Worm (Caenorhabditis elegans) whole organism, L4 larva: Measurements from ENCODE around the gene lsm-1.

Experiments
- D1046.2 ChIP-seq: fragments of 200-800 bp; sonication (Bioruptor generic); IDR thresholded peaks from 2 replicates; pipeline ENCODE4 v1.3.6; 2022; ENCODE audit warnings: missing genetic modification characterization, missing compliant biosample characterization
- F10B5.3 ChIP-seq: sonication (generic microtip); optimal IDR thresholded peaks from 2 replicates; lab custom pipeline; 2016; ENCODE audit warnings: mild to moderate bottlenecking, missing genetic modification characterization, missing compliant biosample characterization
- F49E8.2 ChIP-seq: sonication (generic microtip); optimal IDR thresholded peaks from 2 replicates; lab custom pipeline; 2016; ENCODE audit warnings: missing compliant biosample characterization, mild to moderate bottlenecking, missing genetic modification characterization, borderline replicate concordance
- T26A8.4 ChIP-seq: fragments of 200-800 bp; sonication (Bioruptor generic); IDR thresholded peaks from 2 replicates; pipeline ENCODE4 v1.3.6; 2022; ENCODE audit warnings: missing genetic modification characterization, missing compliant biosample characterization
- Y105C5A.15 ChIP-seq: fragments of 200-800 bp; sonication (Bioruptor generic); IDR thresholded peaks from 2 replicates; pipeline ENCODE4 v1.3.6; 2022; ENCODE audit warnings: missing genetic modification characterization, missing compliant biosample characterization
- Y5F2A.4 ChIP-seq: fragments of 200-800 bp; sonication (Bioruptor generic); optimal IDR thresholded peaks from 2 replicates; lab custom pipeline; 2018; ENCODE audit warnings: mild to moderate bottlenecking, missing genetic modification characterization, missing compliant biosample characterization
- Y75B8A.6 ChIP-seq: fragments of 200-800 bp; sonication (Bioruptor generic); IDR thresholded peaks from 2 replicates; pipeline ENCODE4 v1.3.6; 2022; ENCODE audit warnings: missing genetic modification reagents, missing genetic modification characterization, missing compliant biosample characterization
- aha-1 ChIP-seq: fragments of 150-350 bp; peaks from one replicate; lab custom pipeline; 2014; ENCODE audit warnings: missing biosample characterization, missing genetic modification characterization
- attf-4 ChIP-seq: sonication (generic microtip); optimal IDR thresholded peaks from 3 replicates; lab custom pipeline; 2017; ENCODE audit warnings: missing biosample characterization, missing genetic modification characterization
- ceh-20 ChIP-seq: fragments of 200-800 bp; sonication (Bioruptor generic); IDR thresholded peaks from 2 replicates; pipeline ENCODE4 v1.3.6; 2022; ENCODE audit warnings: missing genetic modification reagents, missing genetic modification characterization, missing compliant biosample characterization
- ceh-44 ChIP-seq: fragments of 200-800 bp; sonication (Bioruptor generic); IDR thresholded peaks from 2 replicates; pipeline ENCODE4 v1.3.6; 2022; ENCODE audit warnings: missing genetic modification reagents, missing genetic modification characterization, missing compliant biosample characterization
- ceh-82 ChIP-seq: sonication (generic microtip); optimal IDR thresholded peaks from 2 replicates; lab custom pipeline; 2017; ENCODE audit warnings: missing biosample characterization, missing genetic modification characterization
- cey-2 ChIP-seq: sonication (generic microtip); optimal IDR thresholded peaks from 3 replicates; lab custom pipeline; 2017; ENCODE audit warnings: missing genetic modification characterization, mild to moderate bottlenecking, missing compliant biosample characterization, antibody characterized with exemption, borderline replicate concordance; ENCODE audit not compliant: insufficient read depth
- ctbp-1 ChIP-seq: fragments of 200-800 bp; sonication (Bioruptor generic); IDR thresholded peaks from 2 replicates; pipeline ENCODE4 v1.3.6; 2022; ENCODE audit warnings: missing genetic modification reagents, missing genetic modification characterization, missing compliant biosample characterization
- daf-12 ChIP-seq: fragments of 150-350 bp; optimal IDR thresholded peaks from 2 replicates; lab custom pipeline; 2014; ENCODE audit warnings: missing biosample characterization, missing genetic modification reagents, missing genetic modification characterization
- daf-16 ChIP-seq, 3 experiments: sonication (generic microtip); optimal IDR thresholded peaks; 2 replicates each; lab custom pipeline; 2016 to 2017; ENCODE audit warnings: missing genetic modification characterization in 3 of 3, missing genetic modification reagents in 3 of 3, mild to moderate bottlenecking in 2 of 3, missing compliant biosample characterization in 2 of 3, missing biosample characterization in 1 of 3, moderate library complexity in 1 of 3
- daf-8 ChIP-seq: fragments of 200-800 bp; sonication (Bioruptor generic); IDR thresholded peaks from 2 replicates; pipeline ENCODE4 v1.3.6; 2022; ENCODE audit warnings: missing genetic modification characterization, missing compliant biosample characterization
- dmd-6 ChIP-seq: fragments of 200-800 bp; sonication (Bioruptor generic); IDR thresholded peaks from 2 replicates; pipeline ENCODE4 v1.3.6; 2022; ENCODE audit warnings: missing genetic modification reagents, missing genetic modification characterization, missing compliant biosample characterization
- dmd-8 ChIP-seq: fragments of 200-800 bp; sonication (Bioruptor generic); IDR thresholded peaks from 2 replicates; pipeline ENCODE4 v1.3.6; 2022; ENCODE audit warnings: missing genetic modification characterization, missing compliant biosample characterization
- dpl-1 ChIP-seq: fragments of 150-350 bp; optimal IDR thresholded peaks from 2 replicates; lab custom pipeline; 2014; ENCODE audit warnings: missing biosample characterization, missing genetic modification reagents, missing genetic modification characterization
- dve-1 ChIP-seq: sonication (generic microtip); optimal IDR thresholded peaks from 2 replicates; lab custom pipeline; 2017; ENCODE audit warnings: antibody characterized with exemption, mild to moderate bottlenecking, missing genetic modification characterization, missing compliant biosample characterization; ENCODE audit not compliant: insufficient read depth
- gei-8 ChIP-seq: fragments of 200-800 bp; sonication (Bioruptor generic); optimal IDR thresholded peaks from 2 replicates; lab custom pipeline; 2018; ENCODE audit warnings: mild to moderate bottlenecking, missing genetic modification characterization, missing compliant biosample characterization
- hif-1 ChIP-seq, 2 experiments: sonication (generic microtip); optimal IDR thresholded peaks; 2 replicates each; lab custom pipeline; 2016 to 2017; ENCODE audit warnings: missing compliant biosample characterization in 2 of 2, missing genetic modification characterization in 2 of 2, missing genetic modification reagents in 2 of 2, missing genotype in 2 of 2, mild to moderate bottlenecking in 1 of 2
- hlh-11 ChIP-seq: fragments of 200-800 bp; sonication (Bioruptor generic); optimal IDR thresholded peaks from 2 replicates; lab custom pipeline; 2018; ENCODE audit warnings: mild to moderate bottlenecking, missing genetic modification characterization, missing compliant biosample characterization
- hmg-1.1 ChIP-seq: fragments of 200-800 bp; sonication (Bioruptor generic); IDR thresholded peaks from 2 replicates; pipeline ENCODE4 v1.3.6; 2022; ENCODE audit warnings: missing genetic modification reagents, missing genetic modification characterization, missing compliant biosample characterization
- lim-7 ChIP-seq: fragments of 200-800 bp; sonication (Bioruptor generic); IDR thresholded peaks from 2 replicates; pipeline ENCODE4 v1.3.6; 2022; ENCODE audit warnings: missing genetic modification characterization, missing compliant biosample characterization
- lin-13 ChIP-seq: fragments of 150-350 bp; optimal IDR thresholded peaks from 2 replicates; lab custom pipeline; 2014; ENCODE audit warnings: missing biosample characterization, missing genetic modification reagents, missing genetic modification characterization
- lin-38 ChIP-seq: fragments of 200-800 bp; sonication (Bioruptor generic); IDR thresholded peaks from 2 replicates; pipeline ENCODE4 v1.3.6; 2022; ENCODE audit warnings: missing genetic modification reagents, missing genetic modification characterization, missing compliant biosample characterization
- lin-39 ChIP-seq: fragments of 150-350 bp; optimal IDR thresholded peaks from 2 replicates; lab custom pipeline; 2014; ENCODE audit warnings: missing biosample characterization, missing genetic modification reagents, missing genetic modification characterization
- lsy-2 ChIP-seq, 2 experiments: fragments of 150-350 bp in 1 of 2; sonication (generic microtip) in 1 of 2; optimal IDR thresholded peaks; 2 replicates each; lab custom pipeline; 2014 to 2017; ENCODE audit warnings: missing biosample characterization in 2 of 2, missing genetic modification characterization in 2 of 2
- madf-5 ChIP-seq, 2 experiments: fragments of 200-800 bp; sonication (Bioruptor generic); IDR thresholded peaks; 2 replicates each; pipeline ENCODE4 v1.3.6; 2022; ENCODE audit warnings: missing compliant biosample characterization in 2 of 2, missing genetic modification characterization in 2 of 2
- mdl-1 ChIP-seq, 2 experiments: fragments of 150-350 bp in 1 of 2; sonication (generic microtip) in 1 of 2; optimal IDR thresholded peaks; 2 replicates each; lab custom pipeline; 2014 to 2017; ENCODE audit warnings: missing biosample characterization in 2 of 2, missing genetic modification characterization in 2 of 2
- mep-1 ChIP-seq: fragments of 150-350 bp; sonication (generic microtip); optimal IDR thresholded peaks from 3 replicates; lab custom pipeline; 2014; ENCODE audit warnings: missing biosample characterization, missing genetic modification characterization
- mes-2 ChIP-seq: sonication (generic microtip); optimal IDR thresholded peaks from 2 replicates; lab custom pipeline; 2016; ENCODE audit warnings: missing genotype, mild to moderate bottlenecking, missing genetic modification characterization, missing compliant biosample characterization; ENCODE audit not compliant: poor library complexity, severe bottlenecking
- mxl-3 ChIP-seq: fragments of 200-800 bp; sonication (Bioruptor generic); optimal IDR thresholded peaks from 2 replicates; lab custom pipeline; 2018; ENCODE audit warnings: mild to moderate bottlenecking, missing genetic modification characterization, missing compliant biosample characterization
- nhr-102 ChIP-seq: sonication (generic microtip); optimal IDR thresholded peaks from 2 replicates; lab custom pipeline; 2016; ENCODE audit warnings: mild to moderate bottlenecking, missing genetic modification characterization, moderate library complexity, missing compliant biosample characterization
- nhr-11 ChIP-seq: fragments of 150-350 bp; optimal IDR thresholded peaks from 2 replicates; lab custom pipeline; 2014; ENCODE audit warnings: missing biosample characterization, missing genetic modification characterization
- nhr-111 ChIP-seq: fragments of 200-800 bp; sonication (Bioruptor generic); optimal IDR thresholded peaks from 2 replicates; lab custom pipeline; 2018; ENCODE audit warnings: mild to moderate bottlenecking, missing genetic modification characterization, missing compliant biosample characterization
- nhr-25 ChIP-seq: sonication (generic microtip); optimal IDR thresholded peaks from 2 replicates; lab custom pipeline; 2017; ENCODE audit warnings: missing genetic modification characterization, mild to moderate bottlenecking, missing compliant biosample characterization, antibody characterized with exemption, moderate library complexity, borderline replicate concordance; ENCODE audit not compliant: insufficient read depth
- nhr-42 ChIP-seq: fragments of 200-800 bp; sonication (Bioruptor generic); IDR thresholded peaks from 2 replicates; pipeline ENCODE4 v1.3.6; 2022; ENCODE audit warnings: missing genetic modification characterization, missing compliant biosample characterization
- nhr-6 ChIP-seq: fragments of 150-350 bp; optimal IDR thresholded peaks from 2 replicates; lab custom pipeline; 2014; ENCODE audit warnings: missing biosample characterization, missing genetic modification characterization
- nhr-76 ChIP-seq: fragments of 150-350 bp; optimal IDR thresholded peaks from 2 replicates; lab custom pipeline; 2014; ENCODE audit warnings: missing biosample characterization, missing genetic modification characterization
- nhr-77 ChIP-seq: fragments of 150-350 bp; optimal IDR thresholded peaks from 2 replicates; lab custom pipeline; 2014; ENCODE audit warnings: missing biosample characterization, missing genetic modification characterization
- set-16 ChIP-seq: fragments of 200-800 bp; sonication (Bioruptor generic); IDR thresholded peaks from 2 replicates; pipeline ENCODE4 v1.3.6; 2022; ENCODE audit warnings: missing genetic modification reagents, missing genetic modification characterization, missing compliant biosample characterization
- snpc-1.2 ChIP-seq: fragments of 200-800 bp; sonication (Bioruptor generic); IDR thresholded peaks from 2 replicates; pipeline ENCODE4 v1.3.6; 2022; ENCODE audit warnings: missing genetic modification reagents, missing genetic modification characterization, missing compliant biosample characterization
- spr-1 ChIP-seq: sonication (generic microtip); optimal IDR thresholded peaks from 2 replicates; lab custom pipeline; 2016; ENCODE audit warnings: mild to moderate bottlenecking, missing genetic modification characterization, missing compliant biosample characterization
- unc-130 ChIP-seq: sonication (generic microtip); optimal IDR thresholded peaks from 2 replicates; lab custom pipeline; 2016; ENCODE audit warnings: missing genetic modification reagents, missing genetic modification characterization, missing compliant biosample characterization
- unc-62 ChIP-seq, 3 experiments: fragments of 150-350 bp in 1 of 3; sonication (generic microtip); optimal IDR thresholded peaks in 2 of 3; peaks in 1 of 3; 1 replicate in 1 of 3; 2 replicates in 2 of 3; lab custom pipeline; 2014 to 2017; ENCODE audit warnings: missing biosample characterization in 3 of 3, missing genetic modification characterization in 3 of 3, missing genetic modification reagents in 3 of 3, missing genotype in 1 of 3
- zfp-2 ChIP-seq: sonication (generic microtip); optimal IDR thresholded peaks from 2 replicates; lab custom pipeline; 2016; ENCODE audit warnings: mild to moderate bottlenecking, missing genetic modification characterization, missing compliant biosample characterization

Gene lsm-1

DNA sequence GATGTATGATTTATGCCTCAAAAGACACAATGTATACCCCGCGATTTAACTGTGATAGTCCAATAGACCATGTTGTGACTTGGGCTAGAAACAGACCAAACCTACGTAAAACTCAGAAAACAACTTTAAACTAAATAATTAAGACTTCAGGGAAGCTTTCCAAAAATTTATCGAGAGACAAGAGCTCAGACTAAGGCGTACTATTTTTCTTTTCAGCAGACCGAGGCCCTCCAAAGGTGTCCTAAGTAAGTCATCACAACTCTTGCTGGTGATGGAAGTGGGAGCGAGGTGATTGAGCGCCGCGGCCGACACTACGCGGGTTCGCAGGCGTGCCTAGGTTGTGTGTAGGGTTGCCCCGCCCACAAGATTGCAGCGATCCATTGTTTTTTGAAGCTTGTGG, 40.3 kb downstream of the lsm-1 start (continued):
- TF ChIP-seq dve-1, result peak; percentile 78
- 0 out of 2 replicates have a peak, but pooled peaks have one; percentile 49 for TF ChIP-seq D1046.2 (GFP tag; lab: Robert Waterston, UW)
- no peak for TF ChIP-seq Y5F2A.4
- peak; percentile 78 for TF ChIP-seq unc-130 (GFP tag; lab: Kevin White, UChicago)
- TF ChIP-seq F10B5.3 (tag; lab: Kevin White, UChicago), result peak; percentile 74
- 0 out of 2 replicates have a peak, but pooled peaks have one; percentile 26 for TF ChIP-seq dmd-8 (GFP tag; lab: Robert Waterston, UW)
- TF ChIP-seq gei-8 (GFP tag; lab: Kevin White, UChicago), result no peak
- TF ChIP-seq unc-62 (GFP tag; optimal IDR thresholded peaks at IDR 0.05 in 1 of 2; lab: Kevin White, UChicago), result no peak
- no peak for TF ChIP-seq unc-62 (tag; optimal IDR thresholded peaks at IDR 0.05; lab: Kevin White, UChicago)
- no peak for TF ChIP-seq daf-8 (GFP tag; lab: Robert Waterston, UW)
- peak; percentile 97 for TF ChIP-seq aha-1 (tag; lab: Kevin White, UChicago)
- TF ChIP-seq ceh-20, result no peak
- peak; percentile 79 for TF ChIP-seq nhr-42 (GFP tag; lab: Robert Waterston, UW)
- peak; percentile 49 for TF ChIP-seq lin-13 (GFP tag; lab: Kevin White, UChicago)
- TF ChIP-seq attf-4 (tag; lab: Kevin White, UChicago), result no peak
- no peak for TF ChIP-seq daf-12
- peak; percentile 9 for TF ChIP-seq nhr-11
- 0 out of 2 replicates have a peak, but pooled peaks have one; percentile 78 for TF ChIP-seq Y105C5A.15 (GFP tag; lab: Robert Waterston, UW)
- TF ChIP-seq hmg-1.1 (GFP tag; lab: Robert Waterston, UW), result peak; percentile 60; the same call in 1 of the 2 replicates
- TF ChIP-seq snpc-1.2 (GFP tag; lab: Robert Waterston, UW), result peak; percentile 79
- peak; percentile 90 for TF ChIP-seq lin-38 (GFP tag; lab: Robert Waterston, UW)
- peak; percentile 81 for TF ChIP-seq nhr-102 (tag; lab: Kevin White, UChicago)
- no peak for TF ChIP-seq nhr-77 (tag; lab: Kevin White, UChicago)
- TF ChIP-seq mdl-1 (tag; optimal IDR thresholded peaks at IDR 0.05; lab: Kevin White, UChicago), result peak; percentile 13 to 24
- peak; percentile 18; the same call in 1 of the 2 replicates for TF ChIP-seq ceh-44
- TF ChIP-seq spr-1, result peak; percentile 79
- TF ChIP-seq T26A8.4, result peak; percentile 92
- TF ChIP-seq nhr-6, result peak; percentile 28
- peak; percentile 36; the same call in 1 of the 2 replicates for TF ChIP-seq lim-7
- peak; percentile 39 for TF ChIP-seq dpl-1 (GFP tag; lab: Kevin White, UChicago)
- TF ChIP-seq daf-16 (GFP tag; optimal IDR thresholded peaks at IDR 0.05; lab: Kevin White, UChicago), result peak; percentile 53 to 79
- peak; percentile 45 for TF ChIP-seq daf-16 (tag; optimal IDR thresholded peaks at IDR 0.05; lab: Kevin White, UChicago)
- TF ChIP-seq nhr-111 (GFP tag; lab: Kevin White, UChicago), result peak; percentile 59
- no peak for TF ChIP-seq nhr-76
- TF ChIP-seq F49E8.2 (tag; lab: Kevin White, UChicago), result peak; percentile 91
- no peak for TF ChIP-seq cey-2 (tag; lab: Kevin White, UChicago)
- no peak for TF ChIP-seq ceh-82
- no peak for TF ChIP-seq zfp-2 (tag; lab: Kevin White, UChicago)
- peak; percentile 50 for TF ChIP-seq dmd-6 (GFP tag; lab: Robert Waterston, UW)
- TF ChIP-seq ctbp-1 (GFP tag; lab: Robert Waterston, UW), result 0 out of 2 replicates have a peak, but pooled peaks have one; percentile 32
- TF ChIP-seq hif-1 (tag; optimal IDR thresholded peaks at IDR 0.05; lab: Kevin White, UChicago), result peak in 1 of 2 experiments; percentile 11
- no peak for TF ChIP-seq lin-39
- peak; percentile 81 for TF ChIP-seq mep-1 (tag; lab: Kevin White, UChicago)
- TF ChIP-seq lsy-2 (tag; optimal IDR thresholded peaks at IDR 0.05; lab: Kevin White, UChicago), result peak in 1 of 2 experiments; percentile 61
- peak; percentile 41 for TF ChIP-seq mxl-3 (GFP tag; lab: Kevin White, UChicago)
- TF ChIP-seq mes-2 (tag; lab: Kevin White, UChicago), result peak; percentile 87
- no peak for TF ChIP-seq Y75B8A.6 (GFP tag; lab: Robert Waterston, UW)
- peak; percentile 64 for TF ChIP-seq hlh-11 (tag; lab: Kevin White, UChicago)
- no peak for TF ChIP-seq madf-5 (GFP tag; IDR thresholded peaks at IDR 0.05; lab: Robert Waterston, UW)
- TF ChIP-seq nhr-25 (tag; lab: Kevin White, UChicago), result peak; percentile 73
- TF ChIP-seq set-16 (GFP tag; lab: Robert Waterston, UW), result peak; percentile 65
